Worm (Caenorhabditis elegans) whole organism, mixed stage, embryonic: Measurements from ENCODE around the gene F54B11.9.

Source experiments
- nhr-12 ChIP-seq: fragments of 150-350 bp; optimal IDR thresholded peaks from 2 replicates; lab custom pipeline; 2014; ENCODE audit warnings: missing biosample characterization, missing genetic modification characterization
- nhr-2 ChIP-seq: fragments of 150-350 bp; optimal IDR thresholded peaks from 2 replicates; lab custom pipeline; 2014; ENCODE audit warnings: missing biosample characterization, missing genetic modification characterization
- nhr-28 ChIP-seq: fragments of 150-350 bp; optimal IDR thresholded peaks from 2 replicates; lab custom pipeline; 2014; ENCODE audit warnings: missing biosample characterization, missing genetic modification characterization

- TF ChIP-seq nhr-2 (tag; lab: Kevin White, UChicago) (no peak), nhr-28 (tag; lab: Kevin White, UChicago) (no peak), nhr-12 (no peak)
Measured at ce11 chrX:13604946-13605617, at the start of gene F54B11.9.
